Fruit fly (Drosophila melanogaster) whole organism, prepupa: ENCODE measurements around the gene Itgbn.

Experiments
- Blimp-1 ChIP-seq: fragments of 200-800 bp; sonication (Bioruptor generic); optimal IDR thresholded peaks from 3 replicates; lab custom pipeline; 2017; ENCODE audit warnings: missing biosample characterization, missing genetic modification characterization, mild to moderate bottlenecking, moderate library complexity, missing genetic modification reagents
- CG10631 ChIP-seq: fragments of 200-800 bp; sonication (Bioruptor generic); optimal IDR thresholded peaks from 2 replicates; lab custom pipeline; 2016; ENCODE audit warnings: missing biosample characterization, missing genetic modification characterization
- CG10669 ChIP-seq: fragments of 200-800 bp; sonication (Bioruptor generic); optimal IDR thresholded peaks from 3 replicates; lab custom pipeline; 2018; ENCODE audit warnings: missing biosample characterization, mild to moderate bottlenecking, missing genetic modification characterization, moderate library complexity
- CG11294 ChIP-seq: fragments of 200-800 bp; sonication (Bioruptor generic); IDR thresholded peaks from 2 replicates; pipeline ENCODE4 v1.3.6; 2022; ENCODE audit warnings: missing biosample characterization, missing genetic modification characterization
- CG11762 ChIP-seq: fragments of 200-800 bp; sonication (Bioruptor generic); optimal IDR thresholded peaks from 3 replicates; lab custom pipeline; 2016; ENCODE audit warnings: missing biosample characterization, missing genetic modification characterization; ENCODE audit not compliant: insufficient read depth
- CG11902 ChIP-seq: fragments of 200-800 bp; sonication (Bioruptor generic); optimal IDR thresholded peaks from 3 replicates; lab custom pipeline; 2016; ENCODE audit warnings: missing biosample characterization, missing genetic modification characterization
- CG15336 ChIP-seq: fragments of 200-800 bp; sonication (Bioruptor generic); IDR thresholded peaks from 2 replicates; pipeline ENCODE4 v1.3.6; 2022; ENCODE audit warnings: missing biosample characterization, missing genetic modification characterization
- CG1621 ChIP-seq: fragments of 200-800 bp; sonication (Bioruptor generic); optimal IDR thresholded peaks from 3 replicates; lab custom pipeline; 2018; ENCODE audit warnings: missing biosample characterization, mild to moderate bottlenecking, missing genetic modification characterization
- CG16779 ChIP-seq: fragments of 200-800 bp; sonication (Bioruptor generic); optimal IDR thresholded peaks from 3 replicates; lab custom pipeline; 2017; ENCODE audit warnings: missing biosample characterization, mild to moderate bottlenecking, missing genetic modification characterization
- CG3032 ChIP-seq: fragments of 200-800 bp; optimal IDR thresholded peaks from 2 replicates; lab custom pipeline; 2019; ENCODE audit warnings: missing biosample characterization, mild to moderate bottlenecking, missing genetic modification characterization, moderate library complexity
- CG31627 ChIP-seq: fragments of 200-800 bp; sonication (Bioruptor generic); optimal IDR thresholded peaks from 3 replicates; lab custom pipeline; 2016; ENCODE audit warnings: missing biosample characterization, missing genetic modification characterization
- CG32006 ChIP-seq: fragments of 200-800 bp; sonication (Bioruptor generic); optimal IDR thresholded peaks from 3 replicates; lab custom pipeline; 2017; ENCODE audit warnings: missing biosample characterization, mild to moderate bottlenecking, missing genetic modification characterization
- CG34406 ChIP-seq: fragments of 200-800 bp; sonication (Bioruptor generic); optimal IDR thresholded peaks from 3 replicates; lab custom pipeline; 2016; ENCODE audit warnings: missing biosample characterization, missing genetic modification characterization
- CG3919 ChIP-seq: fragments of 200-800 bp; sonication (Bioruptor generic); optimal IDR thresholded peaks from 3 replicates; lab custom pipeline; 2016; ENCODE audit warnings: missing biosample characterization, missing genetic modification characterization
- CG4318 ChIP-seq: fragments of 200-800 bp; sonication (Bioruptor generic); optimal IDR thresholded peaks from 3 replicates; lab custom pipeline; 2017; ENCODE audit warnings: missing biosample characterization, mild to moderate bottlenecking, missing genetic modification characterization
- CG6163 ChIP-seq: fragments of 200-800 bp; sonication (Bioruptor generic); IDR thresholded peaks from 3 replicates; pipeline ENCODE4 v1.3.6; 2022; ENCODE audit warnings: missing biosample characterization, missing genetic modification characterization
- CG6276 ChIP-seq: fragments of 200-800 bp; sonication (Bioruptor generic); optimal IDR thresholded peaks from 2 replicates; lab custom pipeline; 2017; ENCODE audit warnings: missing biosample characterization, mild to moderate bottlenecking, missing genetic modification characterization
- CG6792 ChIP-seq: fragments of 200-800 bp; sonication (Bioruptor generic); optimal IDR thresholded peaks from 3 replicates; lab custom pipeline; 2016; ENCODE audit warnings: missing biosample characterization, missing genetic modification characterization
- CG6808 ChIP-seq: fragments of 200-800 bp; sonication (Bioruptor generic); optimal IDR thresholded peaks from 3 replicates; lab custom pipeline; 2017; ENCODE audit warnings: missing biosample characterization, missing genetic modification characterization, mild to moderate bottlenecking, moderate library complexity, missing genetic modification reagents
- CG6854 ChIP-seq: fragments of 200-800 bp; sonication (Bioruptor generic); optimal IDR thresholded peaks from 2 replicates; lab custom pipeline; 2017; ENCODE audit warnings: missing biosample characterization, mild to moderate bottlenecking, missing genetic modification characterization
- CG7368 ChIP-seq: fragments of 200-800 bp; sonication (Bioruptor generic); optimal IDR thresholded peaks from 3 replicates; lab custom pipeline; 2016; ENCODE audit warnings: missing biosample characterization, missing genetic modification characterization
- CG8119 ChIP-seq: fragments of 200-800 bp; sonication (Bioruptor generic); IDR thresholded peaks from 3 replicates; pipeline ENCODE4 v1.3.6; 2022; ENCODE audit warnings: missing biosample characterization, missing genetic modification characterization
- CG8319 ChIP-seq: fragments of 200-800 bp; sonication (Bioruptor generic); optimal IDR thresholded peaks from 3 replicates; lab custom pipeline; 2016; ENCODE audit warnings: missing biosample characterization, missing genetic modification characterization
- CG8632 ChIP-seq: fragments of 200-800 bp; sonication (Bioruptor generic); optimal IDR thresholded peaks from 3 replicates; lab custom pipeline; 2016; ENCODE audit warnings: missing biosample characterization, missing genetic modification characterization
- Eip75B ChIP-seq: fragments of 200-800 bp; sonication (Bioruptor generic); optimal IDR thresholded peaks from 3 replicates; lab custom pipeline; 2016; ENCODE audit warnings: missing biosample characterization, missing genetic modification characterization
- Eip93F ChIP-seq: fragments of 200-800 bp; sonication (Bioruptor generic); optimal IDR thresholded peaks from 2 replicates; lab custom pipeline; 2016; ENCODE audit warnings: missing biosample characterization, mild to moderate bottlenecking, missing genetic modification characterization
- Ets21C ChIP-seq: fragments of 200-800 bp; sonication (Bioruptor generic); optimal IDR thresholded peaks from 3 replicates; lab custom pipeline; 2016; ENCODE audit warnings: missing biosample characterization, missing genetic modification characterization
- Ets96B ChIP-seq: fragments of 200-800 bp; optimal IDR thresholded peaks from 2 replicates; lab custom pipeline; 2019; ENCODE audit warnings: missing biosample characterization, mild to moderate bottlenecking, missing genetic modification characterization, moderate library complexity
- Gug ChIP-seq: fragments of 200-800 bp; sonication (Bioruptor generic); IDR thresholded peaks from 2 replicates; pipeline ENCODE4 v1.3.6; 2022; ENCODE audit warnings: missing biosample characterization, missing genetic modification characterization
- Hr38 ChIP-seq: sonication (Bioruptor generic); optimal IDR thresholded peaks from 2 replicates; lab custom pipeline; 2016; ENCODE audit warnings: missing biosample characterization, missing genetic modification characterization
- Hr39 ChIP-seq: fragments of 200-800 bp; sonication (Bioruptor generic); optimal IDR thresholded peaks from 2 replicates; lab custom pipeline; 2016; ENCODE audit warnings: missing biosample characterization, missing genetic modification characterization
- Hr4 ChIP-seq: fragments of 200-800 bp; sonication (Bioruptor generic); optimal IDR thresholded peaks from 3 replicates; lab custom pipeline; 2016; ENCODE audit warnings: missing biosample characterization, missing genetic modification characterization
- Lpt ChIP-seq: fragments of 200-800 bp; sonication (Bioruptor generic); optimal IDR thresholded peaks from 3 replicates; lab custom pipeline; 2016; ENCODE audit warnings: missing biosample characterization, missing genetic modification characterization
- Met ChIP-seq: fragments of 200-800 bp; sonication (Bioruptor generic); optimal IDR thresholded peaks from 3 replicates; lab custom pipeline; 2016; ENCODE audit warnings: missing biosample characterization, missing genetic modification characterization
- Sox102F ChIP-seq: fragments of 200-800 bp; sonication (Bioruptor generic); optimal IDR thresholded peaks from 2 replicates; lab custom pipeline; 2016; ENCODE audit warnings: missing biosample characterization, mild to moderate bottlenecking, missing genetic modification characterization
- Sox14 ChIP-seq: fragments of 200-800 bp; sonication (Bioruptor generic); optimal IDR thresholded peaks from 3 replicates; lab custom pipeline; 2016; ENCODE audit warnings: missing biosample characterization, missing genetic modification characterization
- Sox15 ChIP-seq: fragments of 200-800 bp; sonication (Bioruptor generic); optimal IDR thresholded peaks from 3 replicates; lab custom pipeline; 2016; ENCODE audit warnings: missing biosample characterization, missing genetic modification characterization
- achi ChIP-seq: fragments of 200-800 bp; sonication (Bioruptor generic); optimal IDR thresholded peaks from 3 replicates; lab custom pipeline; 2016; ENCODE audit warnings: missing biosample characterization, missing genetic modification characterization
- acj6 ChIP-seq: fragments of 200-800 bp; sonication (Bioruptor generic); optimal IDR thresholded peaks from 3 replicates; lab custom pipeline; 2016; ENCODE audit warnings: missing biosample characterization, missing genetic modification characterization
- cyc ChIP-seq: fragments of 200-800 bp; sonication (Bioruptor generic); optimal IDR thresholded peaks from 3 replicates; lab custom pipeline; 2016; ENCODE audit warnings: missing biosample characterization, missing genetic modification characterization
- dac ChIP-seq: fragments of 200-800 bp; sonication (Bioruptor generic); optimal IDR thresholded peaks from 2 replicates; lab custom pipeline; 2017; ENCODE audit warnings: missing biosample characterization, mild to moderate bottlenecking, missing genetic modification characterization
- dsx ChIP-seq: fragments of 200-800 bp; optimal IDR thresholded peaks from 3 replicates; lab custom pipeline; 2019; ENCODE audit warnings: missing biosample characterization, mild to moderate bottlenecking, missing genetic modification characterization, moderate library complexity; ENCODE audit not compliant: poor library complexity, severe bottlenecking
- esn ChIP-seq: fragments of 200-800 bp; sonication (Bioruptor generic); optimal IDR thresholded peaks from 2 replicates; lab custom pipeline; 2016; ENCODE audit warnings: missing biosample characterization, mild to moderate bottlenecking, missing genetic modification characterization, moderate library complexity
- fd59A ChIP-seq: fragments of 200-800 bp; sonication (Bioruptor generic); optimal IDR thresholded peaks from 2 replicates; lab custom pipeline; 2017; ENCODE audit warnings: missing biosample characterization, mild to moderate bottlenecking, missing genetic modification characterization, missing genetic modification reagents
- fkh ChIP-seq: fragments of 200-800 bp; sonication (Bioruptor generic); optimal IDR thresholded peaks from 3 replicates; lab custom pipeline; 2017; ENCODE audit warnings: missing biosample characterization, mild to moderate bottlenecking, missing genetic modification characterization, moderate library complexity
- lz ChIP-seq: fragments of 200-800 bp; sonication (Bioruptor generic); optimal IDR thresholded peaks from 3 replicates; lab custom pipeline; 2016; ENCODE audit warnings: missing biosample characterization, missing genetic modification characterization
- pdm3 ChIP-seq: fragments of 200-800 bp; sonication (Bioruptor generic); optimal IDR thresholded peaks from 3 replicates; lab custom pipeline; 2016; ENCODE audit warnings: missing biosample characterization, missing genetic modification characterization
- ss ChIP-seq, 2 experiments: fragments of 200-800 bp; sonication (Bioruptor generic); optimal IDR thresholded peaks; 2 replicates in 1 of 2; 3 replicates in 1 of 2; lab custom pipeline; 2017 to 2018; ENCODE audit warnings: mild to moderate bottlenecking in 2 of 2, missing biosample characterization in 2 of 2, missing genetic modification characterization in 2 of 2, moderate library complexity in 1 of 2
- svp ChIP-seq: fragments of 200-800 bp; sonication (Bioruptor generic); peaks from one replicate; lab custom pipeline; 2016; ENCODE audit warnings: missing biosample characterization, missing genetic modification characterization
- vri ChIP-seq: fragments of 200-800 bp; sonication (Bioruptor generic); optimal IDR thresholded peaks from 3 replicates; lab custom pipeline; 2016; ENCODE audit warnings: missing biosample characterization, mild to moderate bottlenecking, missing genetic modification characterization

The Itgbn gene

dm6 chr2L:21037723-21038122, 15.1 kb upstream of the Itgbn start:
- TF ChIP-seq acj6 (GFP tag; lab: Kevin White, UChicago) (no peak), Ets96B (tag; lab: Kevin White, UChicago) (no peak), fkh (GFP tag; lab: Kevin White, UChicago) (peak; percentile 52)
- TF ChIP-seq, all 60 proteins: peak for 1

dm6 chr2L:21038723-21039122, 14.1 kb upstream of the Itgbn start:
- TF ChIP-seq Lpt = no peak
- no peak for TF ChIP-seq CG34406
- TF ChIP-seq fd59A (GFP tag; lab: Kevin White, UChicago) = no peak
- no peak for TF ChIP-seq CG11294 (GFP tag; lab: Robert Waterston, UW)
- TF ChIP-seq dsx (GFP tag; lab: Kevin White, UChicago) = no peak
- no peak for TF ChIP-seq CG4318
- TF ChIP-seq CG6163 (GFP tag; lab: Robert Waterston, UW) = 0 out of 3 replicates have a peak, but pooled peaks have one; percentile 22
- peak; percentile 35 for TF ChIP-seq Sox102F (GFP tag; lab: Kevin White, UChicago)
- TF ChIP-seq ss (GFP tag; optimal IDR thresholded peaks at IDR 0.05; lab: Kevin White, UChicago) = no peak
- no peak for TF ChIP-seq CG32006
- no peak for TF ChIP-seq CG6808 (GFP tag; lab: Kevin White, UChicago)
- no peak for TF ChIP-seq CG3032 (tag; lab: Kevin White, UChicago)
- peak; percentile 15 for TF ChIP-seq CG10669 (GFP tag; lab: Kevin White, UChicago)
- no peak for TF ChIP-seq vri
- TF ChIP-seq CG7368 (GFP tag; lab: Kevin White, UChicago) = no peak
- TF ChIP-seq CG8632 (GFP tag; lab: Kevin White, UChicago) = peak; percentile 33
- no peak for TF ChIP-seq CG16779 (tag; lab: Kevin White, UChicago)
- no peak for TF ChIP-seq CG1621 (tag; lab: Kevin White, UChicago)
- TF ChIP-seq CG3919 (GFP tag; lab: Kevin White, UChicago) = peak; percentile 28
- peak; percentile 10 for TF ChIP-seq Sox14 (GFP tag; lab: Kevin White, UChicago)
- TF ChIP-seq Ets21C (GFP tag; lab: Kevin White, UChicago) = no peak
- peak; percentile 12 for TF ChIP-seq Hr39 (GFP tag; lab: Kevin White, UChicago)
- TF ChIP-seq CG6854 (GFP tag; lab: Kevin White, UChicago) = no peak
- TF ChIP-seq Eip75B = peak; percentile 24
- peak; percentile 37 for TF ChIP-seq esn (GFP tag; lab: Kevin White, UChicago)
- TF ChIP-seq svp (GFP tag; lab: Kevin White, UChicago) = no peak
- TF ChIP-seq Gug (GFP tag; lab: Robert Waterston, UW) = 0 out of 2 replicates have a peak, but pooled peaks have one; percentile 14
- no peak for TF ChIP-seq CG8319
- TF ChIP-seq Sox15 (GFP tag; lab: Kevin White, UChicago) = no peak
- TF ChIP-seq CG8119 = peak; percentile 32; the same call in 1 of the 3 replicates
- TF ChIP-seq CG10631 (GFP tag; lab: Kevin White, UChicago) = no peak
- peak; percentile 56 for TF ChIP-seq fkh (GFP tag; lab: Kevin White, UChicago)
- no peak for TF ChIP-seq Hr38 (GFP tag; lab: Kevin White, UChicago)
- peak; percentile 25 for TF ChIP-seq Hr4 (GFP tag; lab: Kevin White, UChicago)
- no peak for TF ChIP-seq Blimp-1 (GFP tag; lab: Kevin White, UChicago)
- peak; percentile 44; the same call in 1 of the 2 replicates for TF ChIP-seq CG15336 (GFP tag; lab: Robert Waterston, UW)
- peak; percentile 17 for TF ChIP-seq cyc (GFP tag; lab: Kevin White, UChicago)
- TF ChIP-seq CG11902 (GFP tag; lab: Kevin White, UChicago) = no peak
- no peak for TF ChIP-seq CG31627
- no peak for TF ChIP-seq acj6 (GFP tag; lab: Kevin White, UChicago)
- TF ChIP-seq achi = peak; percentile 3
- no peak for TF ChIP-seq dac (GFP tag; lab: Kevin White, UChicago)
- no peak for TF ChIP-seq CG11762 (GFP tag; lab: Kevin White, UChicago)
- TF ChIP-seq CG6276 (GFP tag; lab: Kevin White, UChicago) = peak; percentile 14
- peak; percentile 19 for TF ChIP-seq pdm3 (GFP tag; lab: Kevin White, UChicago)
- TF ChIP-seq lz (GFP tag; lab: Kevin White, UChicago) = peak; percentile 20
- TF ChIP-seq Eip93F (GFP tag; lab: Kevin White, UChicago) = no peak
- peak; percentile 24 for TF ChIP-seq Met (GFP tag; lab: Kevin White, UChicago)
- peak; percentile 28 for TF ChIP-seq CG6792 (GFP tag; lab: Kevin White, UChicago)
